Fruit fly (Drosophila melanogaster) whole organism, embryonic: ENCODE results near the gene CG11379.

Source experiments
- Adf1 ChIP-seq: fragments of 200-800 bp; sonication (Bioruptor generic); IDR thresholded peaks from 2 replicates; pipeline ENCODE4 v1.3.6; 2022; ENCODE audit warnings: missing biosample characterization, missing genetic modification characterization
- Bgb ChIP-seq: fragments of 200-800 bp; sonication (Bioruptor generic); IDR thresholded peaks from 2 replicates; pipeline ENCODE4 v1.3.6; 2022; ENCODE audit warnings: missing biosample characterization, missing genetic modification characterization; ENCODE audit not compliant: partially characterized antibody
- CG12744 ChIP-seq: fragments of 200-800 bp; sonication (Bioruptor generic); optimal IDR thresholded peaks from 2 replicates; lab custom pipeline; 2016; ENCODE audit warnings: missing biosample characterization, missing genetic modification characterization
- CG14441 ChIP-seq: fragments of 200-800 bp; sonication (Bioruptor generic); IDR thresholded peaks from 2 replicates; pipeline ENCODE4 v1.3.6; 2022; ENCODE audit warnings: missing biosample characterization, missing genetic modification characterization
- CG15479 ChIP-seq: fragments of 200-800 bp; sonication (Bioruptor generic); optimal IDR thresholded peaks from 3 replicates; lab custom pipeline; 2019; ENCODE audit warnings: missing biosample characterization, mild to moderate bottlenecking, missing genetic modification characterization, moderate library complexity
- CG17359 ChIP-seq: fragments of 200-800 bp; sonication (Bioruptor generic); optimal IDR thresholded peaks from 3 replicates; lab custom pipeline; 2018; ENCODE audit warnings: missing biosample characterization, mild to moderate bottlenecking, missing genetic modification characterization, moderate library complexity
- CG1832 ChIP-seq: fragments of 200-800 bp; sonication (Bioruptor generic); optimal IDR thresholded peaks from 2 replicates; lab custom pipeline; 2017; ENCODE audit warnings: missing biosample characterization, mild to moderate bottlenecking, missing genetic modification characterization, inconsistent platforms
- CG2199 ChIP-seq: fragments of 200-800 bp; sonication (Bioruptor generic); IDR thresholded peaks from 3 replicates; pipeline ENCODE4 v1.3.6; 2022; ENCODE audit warnings: missing biosample characterization, missing genetic modification characterization
- CG2712 ChIP-seq: fragments of 200-800 bp; optimal IDR thresholded peaks from 3 replicates; lab custom pipeline; 2019; ENCODE audit warnings: missing biosample characterization, mild to moderate bottlenecking, missing genetic modification characterization, moderate library complexity
- CG31388 ChIP-seq: fragments of 200-800 bp; sonication (Bioruptor generic); optimal IDR thresholded peaks from 2 replicates; lab custom pipeline; 2016; ENCODE audit warnings: missing biosample characterization, missing genetic modification characterization
- CG3726 ChIP-seq: fragments of 200-800 bp; sonication (Bioruptor generic); IDR thresholded peaks from 3 replicates; pipeline ENCODE4, ENCODE4 v1.3.6; 2022; ENCODE audit warnings: missing biosample characterization, missing genetic modification characterization
- CG4360 ChIP-seq: fragments of 200-800 bp; sonication (Bioruptor generic); IDR thresholded peaks from 2 replicates; pipeline ENCODE4 v1.3.6; 2022; ENCODE audit warnings: missing biosample characterization, missing genetic modification characterization
- CG8290 ChIP-seq, 3 experiments: fragments of 200-800 bp; sonication (Bioruptor generic); optimal IDR thresholded peaks; 2 replicates each; lab custom pipeline; 2016 to 2019; ENCODE audit warnings: missing biosample characterization in 3 of 3, missing genetic modification characterization in 3 of 3, mild to moderate bottlenecking in 2 of 3, moderate library complexity in 1 of 3
- CG9727 ChIP-seq: fragments of 200-800 bp; sonication (Bioruptor generic); optimal IDR thresholded peaks from 3 replicates; lab custom pipeline; 2017; ENCODE audit warnings: missing biosample characterization, mild to moderate bottlenecking, missing genetic modification characterization
- CG9876 ChIP-seq: fragments of 200-800 bp; sonication (Bioruptor generic); optimal IDR thresholded peaks from 2 replicates; lab custom pipeline; 2016; ENCODE audit warnings: missing biosample characterization, missing genetic modification characterization
- CkIIα-i1 ChIP-seq: fragments of 200-800 bp; sonication (Bioruptor generic); IDR thresholded peaks from 2 replicates; pipeline ENCODE4 v1.3.6; 2022; ENCODE audit warnings: missing biosample characterization, missing genetic modification characterization
- E2f1 ChIP-seq: fragments of 200-800 bp; sonication (Bioruptor generic); IDR thresholded peaks from 2 replicates; pipeline ENCODE4 v1.3.6; 2022; ENCODE audit warnings: missing biosample characterization, missing genetic modification characterization
- GATAe ChIP-seq: fragments of 200-800 bp; sonication (Bioruptor generic); conservative IDR thresholded peaks from 2 replicates; pipeline ENCODE4 v1.3.6; 2022; ENCODE audit warnings: missing biosample characterization, missing genetic modification characterization
- Gsc ChIP-seq: fragments of 200-800 bp; sonication (Bioruptor generic); IDR thresholded peaks from 2 replicates; pipeline ENCODE4 v1.3.6; 2022; ENCODE audit warnings: missing biosample characterization, missing genetic modification characterization
- H2.0 ChIP-seq: fragments of 200-800 bp; sonication (Bioruptor generic); IDR thresholded peaks from 2 replicates; pipeline ENCODE4 v1.3.6; 2022; ENCODE audit warnings: missing biosample characterization, missing genetic modification characterization
- HLH4C ChIP-seq: fragments of 200-800 bp; sonication (Bioruptor generic); IDR thresholded peaks from 3 replicates; pipeline ENCODE4 v1.3.6; 2022; ENCODE audit warnings: missing biosample characterization, missing genetic modification characterization; ENCODE audit not compliant: partially characterized antibody
- Hand ChIP-seq: fragments of 200-800 bp; sonication (Bioruptor generic); optimal IDR thresholded peaks from 2 replicates; lab custom pipeline; 2017; ENCODE audit warnings: mild to moderate bottlenecking, missing biosample characterization, missing genetic modification reagents, missing genetic modification characterization
- MESR4 ChIP-seq: fragments of 200-800 bp; sonication (Bioruptor generic); optimal IDR thresholded peaks from 2 replicates; lab custom pipeline; 2018; ENCODE audit warnings: missing biosample characterization, mild to moderate bottlenecking, missing genetic modification characterization, moderate library complexity
- Pdp1 ChIP-seq, 2 experiments: fragments of 200-800 bp; sonication (Bioruptor generic); optimal IDR thresholded peaks; 3 replicates each; lab custom pipeline; 2016; ENCODE audit warnings: missing biosample characterization in 2 of 2, missing genetic modification characterization in 2 of 2, mild to moderate bottlenecking in 1 of 2, moderate library complexity in 1 of 2
- Scr ChIP-seq: fragments of 200-800 bp; sonication (Bioruptor generic); IDR thresholded peaks from 2 replicates; pipeline ENCODE4 v1.3.6; 2022; ENCODE audit warnings: missing biosample characterization, missing genetic modification characterization; ENCODE audit not compliant: partially characterized antibody
- TFAM ChIP-seq: fragments of 200-800 bp; sonication (Bioruptor generic); optimal IDR thresholded peaks from 2 replicates; lab custom pipeline; 2017; ENCODE audit warnings: missing biosample characterization, missing genetic modification characterization, inconsistent platforms
- ara ChIP-seq: fragments of 200-800 bp; sonication (Bioruptor generic); IDR thresholded peaks from 2 replicates; pipeline ENCODE4 v1.3.6; 2022; ENCODE audit warnings: missing biosample characterization, missing genetic modification characterization
- bab2 ChIP-seq: fragments of 200-800 bp; sonication (Bioruptor generic); optimal IDR thresholded peaks from 2 replicates; lab custom pipeline; 2016; ENCODE audit warnings: missing biosample characterization, missing genetic modification characterization
- bbx ChIP-seq: fragments of 200-800 bp; sonication (Bioruptor generic); IDR thresholded peaks from 2 replicates; pipeline ENCODE4 v1.3.6; 2022; ENCODE audit warnings: missing biosample characterization, missing genetic modification characterization; ENCODE audit not compliant: partially characterized antibody
- br ChIP-seq: fragments of >200 bp; optimal IDR thresholded peaks from 2 replicates; lab custom pipeline; 2017
- cad ChIP-seq: fragments of >200 bp; optimal IDR thresholded peaks from 2 replicates; lab custom pipeline; 2017; ENCODE audit warnings: missing biosample characterization, missing genetic modification characterization
- ci ChIP-seq: fragments of 200-800 bp; sonication (Bioruptor generic); IDR thresholded peaks from 3 replicates; pipeline ENCODE4 v1.3.6; 2022; ENCODE audit warnings: missing biosample characterization, missing genetic modification characterization
- crc ChIP-seq: fragments of 200-800 bp; sonication (Bioruptor generic); optimal IDR thresholded peaks from 2 replicates; lab custom pipeline; 2016; ENCODE audit warnings: missing biosample characterization, missing genetic modification characterization
- da ChIP-seq: fragments of 200-800 bp; sonication (Bioruptor generic); optimal IDR thresholded peaks from 2 replicates; lab custom pipeline; 2016; ENCODE audit warnings: missing biosample characterization, missing genetic modification characterization
- dan ChIP-seq: fragments of 200-800 bp; sonication (Bioruptor generic); IDR thresholded peaks from 2 replicates; pipeline ENCODE4 v1.3.6; 2022; ENCODE audit warnings: missing biosample characterization, missing genetic modification characterization
- gfzf ChIP-seq: fragments of 200-800 bp; sonication (Bioruptor generic); optimal IDR thresholded peaks from 2 replicates; lab custom pipeline; 2016; ENCODE audit warnings: missing biosample characterization, mild to moderate bottlenecking, missing genetic modification characterization, moderate library complexity
- gt ChIP-seq: fragments of 200-800 bp; sonication (Bioruptor generic); IDR thresholded peaks from 2 replicates; pipeline ENCODE4 v1.3.6; 2022; ENCODE audit warnings: missing biosample characterization, missing genetic modification characterization
- nmo ChIP-seq: fragments of 200-800 bp; sonication (Bioruptor generic); optimal IDR thresholded peaks from 2 replicates; lab custom pipeline; 2018; ENCODE audit warnings: missing biosample characterization, mild to moderate bottlenecking, missing genetic modification characterization, moderate library complexity
- pum ChIP-seq: fragments of 200-800 bp; sonication (Bioruptor generic); optimal IDR thresholded peaks from 2 replicates; lab custom pipeline; 2016; ENCODE audit warnings: missing biosample characterization, missing genetic modification characterization
- row ChIP-seq: fragments of 200-800 bp; sonication (Bioruptor generic); IDR thresholded peaks from 3 replicates; pipeline ENCODE4 v1.3.6; 2022; ENCODE audit warnings: missing biosample characterization, missing genetic modification characterization
- sens ChIP-seq: fragments of 200-800 bp; sonication (Bioruptor generic); peaks from one replicate; lab custom pipeline; 2016; ENCODE audit warnings: missing biosample characterization, missing genetic modification characterization
- sens-2 ChIP-seq: fragments of 200-800 bp; sonication (Bioruptor generic); IDR thresholded peaks from 2 replicates; pipeline ENCODE4 v1.3.6; 2022; ENCODE audit warnings: missing biosample characterization, missing genetic modification characterization
- slou ChIP-seq: fragments of 200-800 bp; sonication (Bioruptor generic); optimal IDR thresholded peaks from 3 replicates; lab custom pipeline; 2016; ENCODE audit warnings: missing biosample characterization, missing genetic modification characterization
- sqz ChIP-seq: fragments of 200-800 bp; sonication (Bioruptor generic); optimal IDR thresholded peaks from 3 replicates; lab custom pipeline; 2018; ENCODE audit warnings: missing biosample characterization, mild to moderate bottlenecking, missing genetic modification characterization
- stc ChIP-seq: fragments of 200-800 bp; sonication (Bioruptor generic); IDR thresholded peaks from 2 replicates; pipeline ENCODE4 v1.3.6; 2022; ENCODE audit warnings: missing biosample characterization, missing genetic modification characterization
- tio ChIP-seq: fragments of 200-800 bp; sonication (Bioruptor generic); optimal IDR thresholded peaks from 2 replicates; lab custom pipeline; 2017; ENCODE audit warnings: missing biosample characterization, missing genetic modification characterization, inconsistent platforms
- tll ChIP-seq, 2 experiments: fragments of 200-800 bp in 1 of 2; fragments of >200 bp in 1 of 2; sonication (Bioruptor generic) in 1 of 2; optimal IDR thresholded peaks; 2 replicates each; lab custom pipeline; 2017 to 2019; ENCODE audit warnings: missing biosample characterization in 2 of 2, missing genetic modification characterization in 2 of 2, mild to moderate bottlenecking in 1 of 2, moderate library complexity in 1 of 2
- wor ChIP-seq: fragments of 200-800 bp; sonication (Bioruptor generic); IDR thresholded peaks from 2 replicates; pipeline ENCODE4 v1.3.6; 2022; ENCODE audit warnings: missing biosample characterization, missing genetic modification characterization

Gene CG11379

dm6 chrX:1134053-1135005 lies 45.6 kb upstream of the CG11379 start, which contains the start of gene CG3655 (continued):
- TF ChIP-seq Adf1, result peak; percentile 5; the same call in 1 of the 2 replicates
- TF ChIP-seq CG4360, result peak; percentile 75
- TF ChIP-seq CG31388, result no peak
- TF ChIP-seq Bgb (GFP tag; lab: Robert Waterston, UW), result 0 out of 2 replicates have a peak, but pooled peaks have one; percentile 21
- TF ChIP-seq da (GFP tag; lab: Kevin White, UChicago), result no peak
- no peak for TF ChIP-seq CG2199 (GFP tag; lab: Robert Waterston, UW)
- TF ChIP-seq CG17359 (tag; lab: Kevin White, UChicago), result no peak
- TF ChIP-seq tll (GFP tag; optimal IDR thresholded peaks at IDR 0.05; lab: Kevin White, UChicago), result peak in 1 of 2 experiments; percentile 32
- TF ChIP-seq stc (GFP tag; lab: Robert Waterston, UW), result 0 out of 2 replicates have a peak, but pooled peaks have one; percentile 20
- peak; percentile 55 for TF ChIP-seq CG15479 (GFP tag; lab: Kevin White, UChicago)
- TF ChIP-seq MESR4 (GFP tag; lab: Kevin White, UChicago), result no peak
- TF ChIP-seq E2f1 (GFP tag; lab: Robert Waterston, UW), result no peak
- no peak for TF ChIP-seq GATAe (GFP tag; lab: Robert Waterston, UW)
- peak; percentile 13; the same call in 1 of the 2 replicates for TF ChIP-seq Scr (GFP tag; lab: Robert Waterston, UW)
- no peak for TF ChIP-seq row
- no peak for TF ChIP-seq CG8290 (GFP tag; optimal IDR thresholded peaks at IDR 0.05; lab: Kevin White, UChicago)
- peak in 1 of 2 experiments; percentile 25 for TF ChIP-seq CG8290 (tag; optimal IDR thresholded peaks at IDR 0.05; lab: Kevin White, UChicago)
- TF ChIP-seq crc (GFP tag; lab: Kevin White, UChicago), result no peak
- TF ChIP-seq bbx (GFP tag; lab: Robert Waterston, UW), result 0 out of 2 replicates have a peak, but pooled peaks have one; percentile 8
- TF ChIP-seq CG1832 (GFP tag; lab: Kevin White, UChicago), result peak; percentile 43
- TF ChIP-seq TFAM (GFP tag; lab: Kevin White, UChicago), result no peak

- TF ChIP-seq Adf1, result no peak
- no peak for TF ChIP-seq cad (GFP tag; lab: Kevin White, UChicago)
- TF ChIP-seq ara (GFP tag; lab: Robert Waterston, UW), result no peak
- TF ChIP-seq HLH4C, result no peak
- no peak for TF ChIP-seq CG9727
- no peak for TF ChIP-seq sens-2 (GFP tag; lab: Robert Waterston, UW)
- TF ChIP-seq Pdp1 (GFP tag; optimal IDR thresholded peaks at IDR 0.05; lab: Kevin White, UChicago), result peak; percentile 13 to 37
- no peak for TF ChIP-seq CG9876
- no peak for TF ChIP-seq H2.0
- TF ChIP-seq gt (GFP tag; lab: Robert Waterston, UW), result no peak
- no peak for TF ChIP-seq wor (GFP tag; lab: Robert Waterston, UW)
- peak; percentile 78 for TF ChIP-seq sens (GFP tag; lab: Kevin White, UChicago)
- no peak for TF ChIP-seq tio
- TF ChIP-seq CkIIα-i1 (GFP tag; lab: Robert Waterston, UW), result no peak
- no peak for TF ChIP-seq CG14441 (GFP tag; lab: Robert Waterston, UW)
- no peak for TF ChIP-seq gfzf (GFP tag; lab: Kevin White, UChicago)
- no peak for TF ChIP-seq CG2712 (tag; lab: Kevin White, UChicago)
- TF ChIP-seq nmo (GFP tag; lab: Kevin White, UChicago), result peak; percentile 11
- TF ChIP-seq dan, result no peak
- no peak for TF ChIP-seq br (lab: Kevin White, UChicago)
- no peak for TF ChIP-seq slou
- no peak for TF ChIP-seq Gsc (GFP tag; lab: Robert Waterston, UW)
- no peak for TF ChIP-seq CG31388
- TF ChIP-seq sqz (GFP tag; lab: Kevin White, UChicago), result no peak
- no peak for TF ChIP-seq pum (GFP tag; lab: Kevin White, UChicago)
- TF ChIP-seq ci (GFP tag; lab: Robert Waterston, UW), result no peak
- TF ChIP-seq CG12744 (GFP tag; lab: Kevin White, UChicago), result no peak
- no peak for TF ChIP-seq CG3726 (GFP tag; lab: Robert Waterston, UW)
- no peak for TF ChIP-seq Hand
- TF ChIP-seq bab2 (GFP tag; lab: Kevin White, UChicago), result no peak
Observed at dm6 chrX:1135006-1135376, 45.0 kb upstream of the CG11379 start.
